Worm (Caenorhabditis elegans) whole organism, young adult: ENCODE results near the gene fezf-1.

Source experiments
- T26A5.8 ChIP-seq: sonication (generic microtip); optimal IDR thresholded peaks from 2 replicates; lab custom pipeline; 2016; ENCODE audit warnings: missing genetic modification characterization, missing compliant biosample characterization
- ama-1 ChIP-seq, 3 experiments: fragments of 150-350 bp in 1 of 3; sonication (generic microtip) in 2 of 3; optimal IDR thresholded peaks; 2 replicates each; lab custom pipeline; 2014 to 2018; ENCODE audit warnings: missing biosample characterization in 2 of 3, missing genetic modification characterization in 2 of 3, missing genetic modification reagents in 2 of 3
- ccch-3 ChIP-seq: fragments of 200-800 bp; sonication (Bioruptor generic); optimal IDR thresholded peaks from 2 replicates; lab custom pipeline; 2018; ENCODE audit warnings: mild to moderate bottlenecking, missing genetic modification characterization, missing compliant biosample characterization
- him-1 ChIP-seq: sonication (generic microtip); optimal IDR thresholded peaks from 2 replicates; lab custom pipeline; 2016; ENCODE audit warnings: missing genotype, missing genetic modification reagents, missing genetic modification characterization, missing compliant biosample characterization
- tbp1 ChIP-seq: fragments of 200-800 bp; sonication (Bioruptor generic); optimal IDR thresholded peaks from 2 replicates; lab custom pipeline; 2018; ENCODE audit warnings: mild to moderate bottlenecking, missing genetic modification characterization, missing compliant biosample characterization
- ztf-25 ChIP-seq: fragments of 200-800 bp; sonication (Bioruptor generic); IDR thresholded peaks from 2 replicates; pipeline ENCODE4 v1.3.6; 2022; ENCODE audit warnings: missing genetic modification reagents, missing genetic modification characterization, missing compliant biosample characterization

ce11 chrIV:13453509-13453908 is 12.4 kb upstream of the fezf-1 start:
- no peak for TF ChIP-seq ama-1 (optimal IDR thresholded peaks at IDR 0.05; lab: Kevin White, UChicago)
- TF ChIP-seq ama-1 (GFP tag; optimal IDR thresholded peaks at IDR 0.05; lab: Kevin White, UChicago): no peak
- TF ChIP-seq ccch-3 (GFP tag; lab: Kevin White, UChicago): no peak
- TF ChIP-seq him-1: no peak
- TF ChIP-seq T26A5.8 (tag; lab: Kevin White, UChicago): no peak
- no peak for TF ChIP-seq tbp1 (GFP tag; lab: Kevin White, UChicago)
- no peak for TF ChIP-seq ztf-25 (GFP tag; lab: Robert Waterston, UW)
